Worm (Caenorhabditis elegans): Measurements from ENCODE around the gene nhr-45.

Gene nhr-45

ce11 chrX:4619582-4619981, 40.5 kb downstream of the nhr-45 start, which contains the start of gene pqn-65 (continued):
- TF ChIP-seq ztf-11 (tag; optimal IDR thresholded peaks at IDR 0.05) = no peak
- TF ChIP-seq lin-15B (tag; optimal IDR thresholded peaks at IDR 0.05) = peak; percentile 25
- TF ChIP-seq pha-4 (tag; optimal IDR thresholded peaks at IDR 0.05) = peak; percentile 73

ce11 chrX:4616832-4617231, 43.3 kb downstream of the nhr-45 start:
- TF ChIP-seq fos-1 (tag; optimal IDR thresholded peaks at IDR 0.05) (no peak), nhr-43 (tag; optimal IDR thresholded peaks at IDR 0.05; ENCODE audit: poor library complexity, severe bottlenecking) (no peak), nhr-76 (tag; optimal IDR thresholded peaks at IDR 0.05) (no peak), ceh-16 (tag; optimal IDR thresholded peaks at IDR 0.05) (no peak), hmg-11 (tag; optimal IDR thresholded peaks at IDR 0.05) (peak; percentile 46), ZK546.5 (tag; optimal IDR thresholded peaks at IDR 0.05) (no peak), ceh-9 (tag; optimal IDR thresholded peaks at IDR 0.05) (no peak), ceh-28 (tag; optimal IDR thresholded peaks at IDR 0.05) (peak; percentile 13), nhr-67 (tag; optimal IDR thresholded peaks at IDR 0.05) (no peak), ama-1 (optimal IDR thresholded peaks at IDR 0.05) (peak; percentile 0), pha-4 (tag; optimal IDR thresholded peaks at IDR 0.05) (peak; percentile 17), lin-39 (tag; optimal IDR thresholded peaks at IDR 0.05) (peak; percentile 89), elt-3 (tag; optimal IDR thresholded peaks at IDR 0.05) (no peak), daf-12 (tag; optimal IDR thresholded peaks at IDR 0.05) (no peak), nhr-28 (tag; optimal IDR thresholded peaks at IDR 0.05) (no peak), nfya-1 (tag; optimal IDR thresholded peaks at IDR 0.05; ENCODE audit: insufficient read depth) (peak; percentile 27), lin-15B (tag; optimal IDR thresholded peaks at IDR 0.05) (peak; percentile 39), egl-5 (tag; optimal IDR thresholded peaks at IDR 0.05) (peak; percentile 10), ztf-11 (tag; optimal IDR thresholded peaks at IDR 0.05) (no peak), tbx-2 (tag; optimal IDR thresholded peaks at IDR 0.05) (no peak)

- TF ChIP-seq eor-1 (tag; optimal IDR thresholded peaks at IDR 0.05) = no peak
Measured at ce11 chrX:4615034-4615433, 45.1 kb downstream of the nhr-45 start.

ce11 chrX:4609635-4610034, 50.5 kb downstream of the nhr-45 start:
- TF ChIP-seq aly-2 (tag; optimal IDR thresholded peaks at IDR 0.05) (no peak), egl-5 (tag; optimal IDR thresholded peaks at IDR 0.05) (peak; percentile 23)

ce11 chrX:4607300-4607699, 52.8 kb downstream of the nhr-45 start:
- TF ChIP-seq nhr-76 (tag; optimal IDR thresholded peaks at IDR 0.05) (no peak), lsy-12 (tag; optimal IDR thresholded peaks at IDR 0.05) (no peak), nfya-1 (tag; optimal IDR thresholded peaks at IDR 0.05; ENCODE audit: insufficient read depth) (no peak), lin-15B (tag; optimal IDR thresholded peaks at IDR 0.05) (no peak), nhr-77 (tag; optimal IDR thresholded peaks at IDR 0.05) (no peak), aly-2 (tag; optimal IDR thresholded peaks at IDR 0.05) (no peak), zag-1 (tag; optimal IDR thresholded peaks at IDR 0.05) (no peak), elt-2 (tag; optimal IDR thresholded peaks at IDR 0.05) (no peak), tbx-2 (tag; optimal IDR thresholded peaks at IDR 0.05) (no peak), skn-1 (tag; optimal IDR thresholded peaks at IDR 0.05) (no peak), egl-27 (tag; optimal IDR thresholded peaks at IDR 0.05) (no peak), unc-62 (GFP tag; optimal IDR thresholded peaks at IDR 0.05) (no peak), nhr-12 (tag; optimal IDR thresholded peaks at IDR 0.05) (no peak)

Data from whole organism, L3 larva.